Fruit fly (Drosophila melanogaster) whole organism, adult: ENCODE measurements around the gene CG43938.
A peak's percentile ranks its signal among the peaks of the same experiment; 100 is the strongest.

Experiments
- CG11617 ChIP-seq: fragments of 200-800 bp; sonication (Bioruptor generic); optimal IDR thresholded peaks from 2 replicates; lab custom pipeline; 2017; ENCODE audit warnings: mild to moderate bottlenecking, missing biosample characterization, missing genetic modification reagents, missing genetic modification characterization
- CG12768 ChIP-seq: fragments of 200-800 bp; sonication (Bioruptor generic); optimal IDR thresholded peaks from 2 replicates; lab custom pipeline; 2017; ENCODE audit warnings: missing biosample characterization, missing genetic modification characterization, mild to moderate bottlenecking, moderate library complexity, missing genetic modification reagents
- CG14711 ChIP-seq: fragments of 200-800 bp; sonication (Bioruptor generic); optimal IDR thresholded peaks from 2 replicates; lab custom pipeline; 2018; ENCODE audit warnings: missing biosample characterization, mild to moderate bottlenecking, missing genetic modification characterization, moderate library complexity
- CG1620 ChIP-seq: fragments of 200-800 bp; sonication (Bioruptor generic); optimal IDR thresholded peaks from 2 replicates; lab custom pipeline; 2016; ENCODE audit warnings: missing biosample characterization, missing genetic modification characterization
- CG33017 ChIP-seq: fragments of 200-800 bp; sonication (Bioruptor generic); optimal IDR thresholded peaks from 2 replicates; lab custom pipeline; 2018; ENCODE audit warnings: missing biosample characterization, mild to moderate bottlenecking, missing genetic modification characterization, moderate library complexity
- CG5204 ChIP-seq: fragments of 200-800 bp; sonication (Bioruptor generic); optimal IDR thresholded peaks from 2 replicates; lab custom pipeline; 2016; ENCODE audit warnings: missing biosample characterization, missing genetic modification characterization
- CG7045 ChIP-seq: fragments of 200-800 bp; sonication (Bioruptor generic); optimal IDR thresholded peaks from 2 replicates; lab custom pipeline; 2017; ENCODE audit warnings: missing biosample characterization, mild to moderate bottlenecking, missing genetic modification characterization
- CG7101 ChIP-seq: fragments of 200-800 bp; sonication (Bioruptor generic); optimal IDR thresholded peaks from 2 replicates; lab custom pipeline; 2018; ENCODE audit warnings: missing biosample characterization, mild to moderate bottlenecking, missing genetic modification characterization, moderate library complexity
- Clk ChIP-seq: fragments of 200-800 bp; sonication (Bioruptor generic); optimal IDR thresholded peaks from 2 replicates; lab custom pipeline; 2017; ENCODE audit warnings: missing biosample characterization, missing genetic modification characterization
- Crg-1 ChIP-seq: fragments of 200-800 bp; sonication (Bioruptor generic); optimal IDR thresholded peaks from 2 replicates; lab custom pipeline; 2016; ENCODE audit warnings: missing biosample characterization, missing genetic modification characterization
- Hr96 ChIP-seq: fragments of 200-800 bp; sonication (Bioruptor generic); optimal IDR thresholded peaks from 2 replicates; lab custom pipeline; 2016; ENCODE audit warnings: missing biosample characterization, missing genetic modification characterization
- Mnt ChIP-seq: fragments of 200-800 bp; sonication (Bioruptor generic); optimal IDR thresholded peaks from 2 replicates; lab custom pipeline; 2016; ENCODE audit warnings: missing biosample characterization, mild to moderate bottlenecking, missing genetic modification characterization
- bab1 ChIP-seq: fragments of 200-800 bp; sonication (Bioruptor generic); optimal IDR thresholded peaks from 3 replicates; lab custom pipeline; 2019; ENCODE audit warnings: missing biosample characterization, mild to moderate bottlenecking, missing genetic modification characterization, moderate library complexity
- cic ChIP-seq: fragments of 200-800 bp; sonication (Bioruptor generic); optimal IDR thresholded peaks from 2 replicates; lab custom pipeline; 2017; ENCODE audit warnings: missing biosample characterization, mild to moderate bottlenecking, missing genetic modification characterization, moderate library complexity
- cnc ChIP-seq, 2 experiments: fragments of >200 bp; optimal IDR thresholded peaks; 2 replicates each; lab custom pipeline; 2017
- kay ChIP-seq: fragments of 200-800 bp; sonication (Bioruptor generic); peaks from one replicate; lab custom pipeline; 2016; ENCODE audit warnings: missing biosample characterization, missing genetic modification characterization, borderline replicate concordance
- ovo ChIP-seq: fragments of 200-800 bp; sonication (Bioruptor generic); optimal IDR thresholded peaks from 2 replicates; lab custom pipeline; 2016; ENCODE audit warnings: missing biosample characterization, missing genetic modification characterization
- pad ChIP-seq: fragments of 200-800 bp; sonication (Bioruptor generic); optimal IDR thresholded peaks from 3 replicates; lab custom pipeline; 2017; ENCODE audit warnings: missing biosample characterization, missing genetic modification characterization, mild to moderate bottlenecking, moderate library complexity, missing genetic modification reagents
- tj ChIP-seq: fragments of 200-800 bp; sonication (Bioruptor generic); optimal IDR thresholded peaks from 3 replicates; lab custom pipeline; 2017; ENCODE audit warnings: missing biosample characterization, mild to moderate bottlenecking, missing genetic modification characterization, moderate library complexity
- toe ChIP-seq: fragments of 200-800 bp; sonication (Bioruptor generic); optimal IDR thresholded peaks from 2 replicates; lab custom pipeline; 2016; ENCODE audit warnings: missing biosample characterization, missing genetic modification characterization

The CG43938 gene

DNA sequence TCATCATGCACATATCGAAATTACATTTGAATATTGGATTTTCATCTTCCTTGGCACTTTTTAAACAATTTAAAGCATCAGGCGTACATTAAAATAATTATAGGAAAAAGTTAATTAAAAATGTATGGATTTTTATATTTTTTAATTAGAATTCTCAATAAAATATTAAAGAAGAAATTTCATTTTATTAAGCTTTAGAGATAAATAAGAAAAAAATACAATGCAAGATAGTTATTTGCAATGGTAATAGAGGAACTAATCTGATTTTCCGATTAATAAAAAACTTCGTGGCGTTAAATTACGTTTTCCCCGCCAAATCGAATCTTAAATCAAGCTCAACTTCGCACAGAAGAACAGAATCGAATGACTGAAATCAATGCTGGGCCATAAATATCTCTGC is at the start of gene CG43938:
CG43938 (plus strand) TSS at position 301 of the 400 bp plus-strand sequence.
- TF ChIP-seq CG5204 (GFP tag; lab: Kevin White, UChicago) (no peak), bab1 (no peak), CG1620 (GFP tag; lab: Kevin White, UChicago) (no peak), tj (no peak), pad (GFP tag; lab: Kevin White, UChicago) (no peak), Crg-1 (GFP tag; lab: Kevin White, UChicago) (no peak), Hr96 (no peak), CG14711 (no peak), kay (GFP tag; lab: Kevin White, UChicago) (no peak), CG33017 (tag; lab: Kevin White, UChicago) (no peak), CG7045 (GFP tag; lab: Kevin White, UChicago) (no peak), Clk (GFP tag; lab: Kevin White, UChicago) (no peak)

- TF ChIP-seq Clk (GFP tag; lab: Kevin White, UChicago): no peak
- no peak for TF ChIP-seq CG11617 (GFP tag; lab: Kevin White, UChicago)
- TF ChIP-seq CG33017 (tag; lab: Kevin White, UChicago): no peak
- no peak for TF ChIP-seq CG7045 (GFP tag; lab: Kevin White, UChicago)
- no peak for TF ChIP-seq Crg-1 (GFP tag; lab: Kevin White, UChicago)
- no peak for TF ChIP-seq kay (GFP tag; lab: Kevin White, UChicago)
- TF ChIP-seq toe (GFP tag; lab: Kevin White, UChicago): peak; percentile 5
- TF ChIP-seq CG5204 (GFP tag; lab: Kevin White, UChicago): peak; percentile 49
- no peak for TF ChIP-seq cnc (optimal IDR thresholded peaks at IDR 0.05; lab: Kevin White, UChicago)
- TF ChIP-seq bab1: no peak
These were observed 41.0 kb upstream of the CG43938 start for dm6 chr3L:21080430-21080829.

dm6 chr3L:21088889-21089288 is 32.6 kb upstream of the CG43938 start, which contains the start of gene CG33285:
Gene CG33285 (minus strand): TSS chr3L:21088989.
- no peak for TF ChIP-seq CG12768 (GFP tag; lab: Kevin White, UChicago)
- TF ChIP-seq tj: no peak
- no peak for TF ChIP-seq Crg-1 (GFP tag; lab: Kevin White, UChicago)
- no peak for TF ChIP-seq CG11617 (GFP tag; lab: Kevin White, UChicago)
- no peak for TF ChIP-seq Hr96
- TF ChIP-seq Mnt (GFP tag; lab: Kevin White, UChicago): no peak
- no peak for TF ChIP-seq CG5204 (GFP tag; lab: Kevin White, UChicago)
- no peak for TF ChIP-seq cnc (optimal IDR thresholded peaks at IDR 0.05; lab: Kevin White, UChicago)
- TF ChIP-seq bab1: no peak
- TF ChIP-seq ovo (GFP tag; lab: Kevin White, UChicago): no peak
- TF ChIP-seq CG1620 (GFP tag; lab: Kevin White, UChicago): no peak
- TF ChIP-seq cic (GFP tag; lab: Kevin White, UChicago): no peak
- TF ChIP-seq Clk (GFP tag; lab: Kevin White, UChicago): no peak
- TF ChIP-seq pad (GFP tag; lab: Kevin White, UChicago): no peak
- TF ChIP-seq kay (GFP tag; lab: Kevin White, UChicago): no peak
- TF ChIP-seq CG7045 (GFP tag; lab: Kevin White, UChicago): no peak
- TF ChIP-seq CG7101 (tag; lab: Kevin White, UChicago): no peak
- TF ChIP-seq CG33017 (tag; lab: Kevin White, UChicago): no peak
- TF ChIP-seq CG14711: no peak
- no peak for TF ChIP-seq toe (GFP tag; lab: Kevin White, UChicago)

dm6 chr3L:21090245-21090644 is 31.2 kb upstream of the CG43938 start:
- TF ChIP-seq CG7101 (tag; lab: Kevin White, UChicago): no peak
- TF ChIP-seq Clk (GFP tag; lab: Kevin White, UChicago): no peak
- TF ChIP-seq Mnt (GFP tag; lab: Kevin White, UChicago): no peak
- TF ChIP-seq pad (GFP tag; lab: Kevin White, UChicago): no peak

DNA sequence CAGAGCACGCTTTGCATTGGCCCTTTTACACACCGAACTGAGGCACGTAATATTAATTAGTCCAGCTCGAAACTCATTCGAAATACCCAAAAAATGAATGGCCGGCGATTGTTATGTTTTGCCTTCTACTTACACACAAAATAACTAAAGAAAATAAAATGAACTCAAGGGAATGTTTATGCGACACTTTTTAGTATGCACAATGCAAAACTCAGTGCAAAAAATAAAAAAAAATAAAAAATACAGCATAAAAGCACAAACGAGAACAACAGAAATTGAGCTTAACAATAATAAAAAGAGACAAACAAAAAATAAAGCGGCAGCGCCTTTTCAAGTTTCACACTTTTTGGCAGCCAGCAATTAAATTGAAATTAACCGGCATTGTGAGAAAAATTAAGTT is 24.1 kb upstream of the CG43938 start:
- TF ChIP-seq Mnt (GFP tag; lab: Kevin White, UChicago): no peak
- TF ChIP-seq tj: peak; percentile 74

DNA sequence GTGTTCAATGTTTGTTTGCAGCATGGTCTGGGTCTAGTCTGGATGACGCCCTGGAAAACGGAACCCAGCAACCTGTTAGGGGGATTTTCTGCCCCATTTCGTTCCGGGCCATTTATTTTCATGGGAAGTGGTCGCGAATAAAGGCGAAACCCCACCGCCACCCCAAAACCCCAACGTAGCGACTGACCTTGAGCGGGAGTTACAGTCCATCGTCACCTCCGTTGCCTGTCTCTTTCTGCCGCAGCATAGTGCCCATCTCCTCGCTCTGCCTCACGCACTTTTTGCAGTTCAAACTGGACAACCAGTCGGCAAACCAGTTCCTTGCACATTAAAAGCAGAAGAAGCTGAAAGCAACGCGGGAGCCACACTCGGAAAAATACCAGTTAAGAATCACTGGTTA is 22.9 kb upstream of the CG43938 start:
- TF ChIP-seq bab1: no peak
- no peak for TF ChIP-seq CG33017 (tag; lab: Kevin White, UChicago)
- no peak for TF ChIP-seq pad (GFP tag; lab: Kevin White, UChicago)
- TF ChIP-seq CG7101 (tag; lab: Kevin White, UChicago): no peak
- no peak for TF ChIP-seq ovo (GFP tag; lab: Kevin White, UChicago)
- TF ChIP-seq Mnt (GFP tag; lab: Kevin White, UChicago): no peak
- TF ChIP-seq Crg-1 (GFP tag; lab: Kevin White, UChicago): no peak
- no peak for TF ChIP-seq cnc (optimal IDR thresholded peaks at IDR 0.05; lab: Kevin White, UChicago)
- no peak for TF ChIP-seq Clk (GFP tag; lab: Kevin White, UChicago)
- TF ChIP-seq CG11617 (GFP tag; lab: Kevin White, UChicago): no peak
- TF ChIP-seq CG12768 (GFP tag; lab: Kevin White, UChicago): no peak
- no peak for TF ChIP-seq cic (GFP tag; lab: Kevin White, UChicago)
- no peak for TF ChIP-seq CG1620 (GFP tag; lab: Kevin White, UChicago)
- no peak for TF ChIP-seq tj

DNA sequence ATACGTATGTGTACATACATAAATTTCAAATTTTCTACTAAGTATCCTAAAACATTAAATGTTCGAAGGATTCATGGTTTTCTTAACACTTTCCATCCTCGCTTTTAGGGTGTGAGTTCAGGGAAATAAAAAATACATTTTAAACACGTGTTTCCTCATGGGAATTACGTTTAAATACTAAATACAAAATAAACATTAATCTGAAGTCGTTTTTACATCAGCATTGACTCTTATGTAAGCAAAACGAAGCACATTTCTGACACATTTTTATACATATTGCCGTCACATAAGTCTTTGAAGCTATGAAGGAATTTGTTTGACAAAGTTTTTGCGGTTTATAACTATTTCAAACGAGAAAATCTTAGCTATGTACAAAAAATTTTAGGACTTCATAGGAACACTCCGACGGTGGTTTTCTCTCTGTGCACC is 22.4 kb upstream of the CG43938 start:
- TF ChIP-seq kay (GFP tag; lab: Kevin White, UChicago) (peak; percentile 26), Clk (GFP tag; lab: Kevin White, UChicago) (no peak)
